Fruit fly (Drosophila melanogaster): Measurements from ENCODE around the gene CG32270.

The CG32270 gene

dm6 chr3L:3192912-3193311 lies 15.9 kb downstream of the CG32270 start, which contains the start of gene Hsp83 (continued):
- peak; percentile 95 for TF ChIP-seq CG1603 (tag; optimal IDR thresholded peaks at IDR 0.05)
- peak; percentile 99 for TF ChIP-seq fd64A (GFP tag; optimal IDR thresholded peaks at IDR 0.05)
- peak; percentile 100 for TF ChIP-seq lab (GFP tag; optimal IDR thresholded peaks at IDR 0.05)
- TF ChIP-seq inv (GFP tag; IDR thresholded peaks at IDR 0.05; ENCODE audit: partially characterized antibody), result no peak
- TF ChIP-seq knrl (GFP tag; IDR thresholded peaks at IDR 0.05; ENCODE audit: partially characterized antibody), result no peak
- peak; percentile 95 for TF ChIP-seq CG13775 (GFP tag; optimal IDR thresholded peaks at IDR 0.05)
- TF ChIP-seq slp2 (GFP tag; optimal IDR thresholded peaks at IDR 0.05), result peak; percentile 91
- TF ChIP-seq CG1647 (GFP tag; optimal IDR thresholded peaks at IDR 0.05), result peak; percentile 93
- peak; percentile 53 for TF ChIP-seq CG15479 (GFP tag; optimal IDR thresholded peaks at IDR 0.05)
- TF ChIP-seq Hr78 (GFP tag; optimal IDR thresholded peaks at IDR 0.05), result no peak
- peak; percentile 3; the same call in 1 of the 2 replicates for TF ChIP-seq amos (GFP tag; IDR thresholded peaks at IDR 0.05; ENCODE audit: partially characterized antibody)
- peak; percentile 85 for TF ChIP-seq Oaz (GFP tag; IDR thresholded peaks at IDR 0.05)
- no peak for TF ChIP-seq cg (GFP tag; optimal IDR thresholded peaks at IDR 0.05)

- TF ChIP-seq HmgD (GFP tag; optimal IDR thresholded peaks at IDR 0.05) (no peak), Myb (GFP tag; optimal IDR thresholded peaks at IDR 0.05) (peak; percentile 94), CG1832 (GFP tag; optimal IDR thresholded peaks at IDR 0.05) (no peak), Dp (GFP tag; optimal IDR thresholded peaks at IDR 0.05) (peak; percentile 81), CG16779 (GFP tag; IDR thresholded peaks at IDR 0.05) (no peak), ci (GFP tag; IDR thresholded peaks at IDR 0.05) (no peak), nom (GFP tag; optimal IDR thresholded peaks at IDR 0.05) (no peak), sna (GFP tag; IDR thresholded peaks at IDR 0.05; ENCODE audit: partially characterized antibody) (peak; percentile 95), CG13287 (GFP tag; IDR thresholded peaks at IDR 0.05; ENCODE audit: partially characterized antibody) (peak; percentile 94), Vsx1 (GFP tag; optimal IDR thresholded peaks at IDR 0.05) (no peak), CG9817 (tag; optimal IDR thresholded peaks at IDR 0.05) (no peak), CG13296 (GFP tag; optimal IDR thresholded peaks at IDR 0.05) (no peak), Bteb2 (GFP tag; optimal IDR thresholded peaks at IDR 0.05) (no peak), row (GFP tag; IDR thresholded peaks at IDR 0.05) (peak; percentile 50; the same call in 2 of the 3 replicates), CG6791 (GFP tag; IDR thresholded peaks at IDR 0.05; ENCODE audit: partially characterized antibody) (peak; percentile 86), CG2129 (GFP tag; IDR thresholded peaks at IDR 0.05; ENCODE audit: partially characterized antibody) (peak; percentile 86), hb (GFP tag; IDR thresholded peaks at IDR 0.05; ENCODE audit: partially characterized antibody) (peak; percentile 87), mam (GFP tag; optimal IDR thresholded peaks at IDR 0.05) (peak; percentile 13), HLH4C (GFP tag; IDR thresholded peaks at IDR 0.05; ENCODE audit: partially characterized antibody) (peak; percentile 91), CG15479 (GFP tag; optimal IDR thresholded peaks at IDR 0.05) (peak; percentile 79), hbn (GFP tag; IDR thresholded peaks at IDR 0.05; ENCODE audit: partially characterized antibody) (peak; percentile 86), Atf6 (GFP tag; IDR thresholded peaks at IDR 0.05) (no peak), Bgb (GFP tag; IDR thresholded peaks at IDR 0.05; ENCODE audit: partially characterized antibody) (peak; percentile 89), pzg (GFP tag; optimal IDR thresholded peaks at IDR 0.05) (peak; percentile 64), CG13624 (GFP tag; optimal IDR thresholded peaks at IDR 0.05) (no peak), repo (GFP tag; optimal IDR thresholded peaks at IDR 0.05) (no peak), nerfin-2 (GFP tag; IDR thresholded peaks at IDR 0.05; ENCODE audit: partially characterized antibody) (peak; percentile 90), da (GFP tag; optimal IDR thresholded peaks at IDR 0.05) (no peak), CG14441 (GFP tag; IDR thresholded peaks at IDR 0.05) (peak; percentile 36; the same call in 1 of the 2 replicates), tap (tag; optimal IDR thresholded peaks at IDR 0.05) (no peak), jing (GFP tag; optimal IDR thresholded peaks at IDR 0.05) (no peak), zen2 (GFP tag; IDR thresholded peaks at IDR 0.05; ENCODE audit: partially characterized antibody) (peak; percentile 56; the same call in 1 of the 3 replicates), hkb (optimal IDR thresholded peaks at IDR 0.05) (peak; percentile 34), hkb (GFP tag; IDR thresholded peaks at IDR 0.05) (no peak), ftz-f1 (GFP tag; optimal IDR thresholded peaks at IDR 0.05) (no peak)
These were observed 16.4 kb downstream of the CG32270 start, which contains the start of gene CG14965 for dm6 chr3L:3192333-3192894. Gene CG14965, minus strand, starts transcription at chr3L:3192491.
